Fruit fly (Drosophila melanogaster) whole organism, pupa: ENCODE measurements around the gene Rad9.

Experiments used
- CG10348 ChIP-seq: fragments of 200-800 bp; sonication (Bioruptor generic); IDR thresholded peaks from 2 replicates; pipeline ENCODE4 v1.3.6; 2022; ENCODE audit warnings: missing biosample characterization, missing genetic modification characterization
- CG12605 ChIP-seq: fragments of 200-800 bp; sonication (Bioruptor generic); IDR thresholded peaks from 2 replicates; pipeline ENCODE4 v1.3.6; 2022; ENCODE audit warnings: missing biosample characterization, missing genetic modification characterization
- CG13204 ChIP-seq: fragments of 200-800 bp; sonication (Bioruptor generic); optimal IDR thresholded peaks from 2 replicates; lab custom pipeline; 2018; ENCODE audit warnings: missing biosample characterization, mild to moderate bottlenecking, missing genetic modification characterization, moderate library complexity
- CG14655 ChIP-seq: fragments of 200-800 bp; sonication (Bioruptor generic); optimal IDR thresholded peaks from 3 replicates; lab custom pipeline; 2017; ENCODE audit warnings: mild to moderate bottlenecking, missing biosample characterization, missing genetic modification reagents, missing genetic modification characterization
- CG15710 ChIP-seq: fragments of 200-800 bp; sonication (Bioruptor generic); optimal IDR thresholded peaks from 2 replicates; lab custom pipeline; 2018; ENCODE audit warnings: missing biosample characterization, mild to moderate bottlenecking, missing genetic modification characterization, moderate library complexity
- CG17806 ChIP-seq: fragments of 200-800 bp; sonication (Bioruptor generic); optimal IDR thresholded peaks from 2 replicates; lab custom pipeline; 2018; ENCODE audit warnings: missing biosample characterization, mild to moderate bottlenecking, missing genetic modification characterization, moderate library complexity
- CG32121 ChIP-seq: fragments of 200-800 bp; sonication (Bioruptor generic); IDR thresholded peaks from 2 replicates; pipeline ENCODE4 v1.3.6; 2022; ENCODE audit warnings: missing biosample characterization, missing genetic modification characterization
- CG34367 ChIP-seq: fragments of 200-800 bp; sonication (Bioruptor generic); optimal IDR thresholded peaks from 2 replicates; lab custom pipeline; 2018; ENCODE audit warnings: missing biosample characterization, mild to moderate bottlenecking, missing genetic modification characterization
- CG4496 ChIP-seq: fragments of 200-800 bp; sonication (Bioruptor generic); IDR thresholded peaks from 3 replicates; pipeline ENCODE4 v1.3.6; 2022; ENCODE audit warnings: missing biosample characterization, missing genetic modification characterization
- CG8159 ChIP-seq: fragments of 200-800 bp; sonication (Bioruptor generic); optimal IDR thresholded peaks from 3 replicates; lab custom pipeline; 2018; ENCODE audit warnings: missing biosample characterization, mild to moderate bottlenecking, missing genetic modification characterization, moderate library complexity
- CG8301 ChIP-seq: fragments of 200-800 bp; sonication (Bioruptor generic); optimal IDR thresholded peaks from 2 replicates; lab custom pipeline; 2018; ENCODE audit warnings: missing biosample characterization, mild to moderate bottlenecking, missing genetic modification characterization
- CG9948 ChIP-seq: fragments of 200-800 bp; sonication (Bioruptor generic); optimal IDR thresholded peaks from 2 replicates; lab custom pipeline; 2018; ENCODE audit warnings: missing biosample characterization, mild to moderate bottlenecking, missing genetic modification characterization, moderate library complexity
- D1 ChIP-seq: fragments of 200-800 bp; sonication (Bioruptor generic); optimal IDR thresholded peaks from 2 replicates; lab custom pipeline; 2018; ENCODE audit warnings: missing biosample characterization, mild to moderate bottlenecking, missing genetic modification characterization, moderate library complexity
- EcR ChIP-seq: fragments of 200-800 bp; sonication (Bioruptor generic); optimal IDR thresholded peaks from 3 replicates; lab custom pipeline; 2019; ENCODE audit warnings: missing biosample characterization, missing genetic modification characterization, mild to moderate bottlenecking, moderate library complexity, missing genetic modification reagents
- Ets98B ChIP-seq: fragments of 200-800 bp; sonication (Bioruptor generic); IDR thresholded peaks from 2 replicates; pipeline ENCODE4 v1.3.6; 2022; ENCODE audit warnings: missing biosample characterization, missing genetic modification characterization
- Pif1A ChIP-seq: fragments of 200-800 bp; sonication (Bioruptor generic); optimal IDR thresholded peaks from 3 replicates; lab custom pipeline; 2016; ENCODE audit warnings: missing biosample characterization, missing genetic modification characterization
- Pif1B ChIP-seq: fragments of 200-800 bp; sonication (Bioruptor generic); optimal IDR thresholded peaks from 3 replicates; lab custom pipeline; 2016; ENCODE audit warnings: missing biosample characterization, missing genetic modification characterization
- Snoo ChIP-seq: fragments of 200-800 bp; sonication (Bioruptor generic); optimal IDR thresholded peaks from 3 replicates; lab custom pipeline; 2017; ENCODE audit warnings: missing biosample characterization, mild to moderate bottlenecking, missing genetic modification characterization, inconsistent platforms
- fd96Ca ChIP-seq: fragments of 200-800 bp; sonication (Bioruptor generic); IDR thresholded peaks from 3 replicates; pipeline ENCODE4 v1.3.6; 2022; ENCODE audit warnings: missing biosample characterization, missing genetic modification characterization
- gl ChIP-seq: fragments of 200-800 bp; sonication (Bioruptor generic); optimal IDR thresholded peaks from 2 replicates; lab custom pipeline; 2018; ENCODE audit warnings: missing biosample characterization, mild to moderate bottlenecking, missing genetic modification characterization
- rn ChIP-seq: fragments of 200-800 bp; sonication (Bioruptor generic); IDR thresholded peaks from 2 replicates; pipeline ENCODE4 v1.3.6; 2022; ENCODE audit warnings: missing biosample characterization, missing genetic modification characterization

The Rad9 gene

dm6 chr3L:18897459-18898085 lies 25.2 kb upstream of the Rad9 start:
- TF ChIP-seq D1 (tag; lab: Kevin White, UChicago) (peak; percentile 50), Pif1B (GFP tag; lab: Kevin White, UChicago) (no peak), CG4496 (GFP tag; lab: Robert Waterston, UW) (0 out of 3 replicates have a peak, but pooled peaks have one; percentile 5)

dm6 chr3L:18896297-18896863 lies 24.0 kb upstream of the Rad9 start:
- no peak for TF ChIP-seq Pif1A (GFP tag; lab: Kevin White, UChicago)
- no peak for TF ChIP-seq CG9948 (tag; lab: Kevin White, UChicago)
- TF ChIP-seq EcR (GFP tag; lab: Kevin White, UChicago), result peak; percentile 51
- no peak for TF ChIP-seq CG12605 (GFP tag; lab: Robert Waterston, UW)
- no peak for TF ChIP-seq CG8159
- no peak for TF ChIP-seq D1 (tag; lab: Kevin White, UChicago)
- no peak for TF ChIP-seq Pif1B (GFP tag; lab: Kevin White, UChicago)
- TF ChIP-seq CG4496 (GFP tag; lab: Robert Waterston, UW), result 0 out of 3 replicates have a peak, but pooled peaks have one; percentile 53

- TF ChIP-seq CG4496 (GFP tag; lab: Robert Waterston, UW), result peak; percentile 77
- peak; percentile 46; the same call in 1 of the 2 replicates for TF ChIP-seq CG12605 (GFP tag; lab: Robert Waterston, UW)
- peak; percentile 63; the same call in 1 of the 2 replicates for TF ChIP-seq Ets98B (GFP tag; lab: Robert Waterston, UW)
- peak; percentile 27; the same call in 1 of the 2 replicates for TF ChIP-seq CG32121 (GFP tag; lab: Robert Waterston, UW)
- TF ChIP-seq EcR (GFP tag; lab: Kevin White, UChicago), result no peak
Observed at dm6 chr3L:18895079-18895478, 22.7 kb upstream of the Rad9 start.

dm6 chr3L:18891986-18892385 lies 19.6 kb upstream of the Rad9 start, which contains the start of gene NijB:
Gene NijB (plus strand): TSS chr3L:18892383.
- no peak for TF ChIP-seq Ets98B (GFP tag; lab: Robert Waterston, UW)
- TF ChIP-seq EcR (GFP tag; lab: Kevin White, UChicago), result peak; percentile 83

- TF ChIP-seq EcR (GFP tag; lab: Kevin White, UChicago) (peak; percentile 70), CG13204 (GFP tag; lab: Kevin White, UChicago) (peak; percentile 94), CG32121 (GFP tag; lab: Robert Waterston, UW) (peak; percentile 95), gl (peak; percentile 90), Snoo (tag; lab: Kevin White, UChicago) (peak; percentile 99), CG4496 (GFP tag; lab: Robert Waterston, UW) (peak; percentile 88), CG8301 (tag; lab: Kevin White, UChicago) (peak; percentile 99), CG8159 (peak; percentile 98), CG12605 (GFP tag; lab: Robert Waterston, UW) (peak; percentile 81), fd96Ca (GFP tag; lab: Robert Waterston, UW) (peak; percentile 65; the same call in 2 of the 3 replicates), Ets98B (GFP tag; lab: Robert Waterston, UW) (peak; percentile 80), Pif1B (GFP tag; lab: Kevin White, UChicago) (peak; percentile 96), CG34367 (tag; lab: Kevin White, UChicago) (peak; percentile 99), CG14655 (GFP tag; lab: Kevin White, UChicago) (peak; percentile 100), CG10348 (GFP tag; lab: Robert Waterston, UW) (peak; percentile 69; the same call in 1 of the 2 replicates), CG9948 (tag; lab: Kevin White, UChicago) (peak; percentile 99), D1 (tag; lab: Kevin White, UChicago) (peak; percentile 98), CG17806 (peak; percentile 99), Pif1A (GFP tag; lab: Kevin White, UChicago) (peak; percentile 94), rn (GFP tag; lab: Robert Waterston, UW) (peak; percentile 81), CG15710 (tag; lab: Kevin White, UChicago) (peak; percentile 99)
Observed at dm6 chr3L:18890283-18891175, 18.2 kb upstream of the Rad9 start, which contains the start of gene CG3961. Gene CG3961 (minus strand): TSS chr3L:18890483.
